Fruit fly (Drosophila melanogaster): Measurements from ENCODE around the gene CG14995.

CG14995 gene

dm6 chr3L:4135857-4136256, 32.8 kb upstream of the CG14995 start, which contains the start of gene RfC4:
TSS of gene RfC4 (minus strand) at chr3L:4136038.
- TF ChIP-seq CG9139 (GFP tag; optimal IDR thresholded peaks at IDR 0.05) = no peak
- TF ChIP-seq salr (GFP tag; optimal IDR thresholded peaks at IDR 0.05) = no peak
- TF ChIP-seq CG10669 (GFP tag; optimal IDR thresholded peaks at IDR 0.05) = no peak
- TF ChIP-seq CG34406 (GFP tag; optimal IDR thresholded peaks at IDR 0.05) = no peak
- TF ChIP-seq CG1621 (tag; optimal IDR thresholded peaks at IDR 0.05) = no peak
- TF ChIP-seq CG8632 (GFP tag; optimal IDR thresholded peaks at IDR 0.05) = no peak
- TF ChIP-seq CG7368 (GFP tag; optimal IDR thresholded peaks at IDR 0.05) = no peak
- TF ChIP-seq CG3032 (tag; optimal IDR thresholded peaks at IDR 0.05) = no peak
- TF ChIP-seq Sox14 (GFP tag; optimal IDR thresholded peaks at IDR 0.05) = no peak
- TF ChIP-seq Eip75B (GFP tag; optimal IDR thresholded peaks at IDR 0.05) = no peak
- TF ChIP-seq dsx (GFP tag; optimal IDR thresholded peaks at IDR 0.05; ENCODE audit: poor library complexity, severe bottlenecking) = no peak
- TF ChIP-seq CG6276 (GFP tag; optimal IDR thresholded peaks at IDR 0.05) = no peak
- TF ChIP-seq CG31627 (GFP tag; optimal IDR thresholded peaks at IDR 0.05) = no peak
- no peak for TF ChIP-seq CG16779 (tag; optimal IDR thresholded peaks at IDR 0.05)

dm6 chr3L:4133724-4134678, 30.9 kb upstream of the CG14995 start, which contains the start of gene ens:
TSS of gene ens (minus strand) at chr3L:4134550.
- TF ChIP-seq CG8119 (GFP tag; IDR thresholded peaks at IDR 0.05) = peak; percentile 73
- peak; percentile 74 for TF ChIP-seq svp (GFP tag)
- no peak for TF ChIP-seq CG6792 (GFP tag; optimal IDR thresholded peaks at IDR 0.05)
- peak; percentile 9; the same call in 1 of the 2 replicates for TF ChIP-seq CG15336 (GFP tag; IDR thresholded peaks at IDR 0.05)
- TF ChIP-seq Gug (GFP tag; IDR thresholded peaks at IDR 0.05) = no peak
- TF ChIP-seq CG31627 (GFP tag; optimal IDR thresholded peaks at IDR 0.05) = no peak
- no peak for TF ChIP-seq cyc (GFP tag; optimal IDR thresholded peaks at IDR 0.05)
- peak; percentile 60 for TF ChIP-seq CG6854 (GFP tag; optimal IDR thresholded peaks at IDR 0.05)
- TF ChIP-seq esn (GFP tag; optimal IDR thresholded peaks at IDR 0.05) = peak; percentile 23

- no peak for TF ChIP-seq esn (GFP tag; optimal IDR thresholded peaks at IDR 0.05)
- no peak for TF ChIP-seq CG8632 (GFP tag; optimal IDR thresholded peaks at IDR 0.05)
- no peak for TF ChIP-seq ss (GFP tag; optimal IDR thresholded peaks at IDR 0.05)
- no peak for TF ChIP-seq dsx (GFP tag; optimal IDR thresholded peaks at IDR 0.05; ENCODE audit: poor library complexity, severe bottlenecking)
- TF ChIP-seq spab (GFP tag; optimal IDR thresholded peaks at IDR 0.05) = no peak
- TF ChIP-seq CG10631 (GFP tag; optimal IDR thresholded peaks at IDR 0.05) = no peak
- peak; percentile 94 for TF ChIP-seq vri (GFP tag; optimal IDR thresholded peaks at IDR 0.05)
- no peak for TF ChIP-seq fd59A (GFP tag; optimal IDR thresholded peaks at IDR 0.05)
- TF ChIP-seq topi (GFP tag; optimal IDR thresholded peaks at IDR 0.05) = no peak
- no peak for TF ChIP-seq CG31627 (GFP tag; optimal IDR thresholded peaks at IDR 0.05)
- TF ChIP-seq svp (GFP tag) = peak; percentile 55
- no peak for TF ChIP-seq CG11294 (GFP tag; IDR thresholded peaks at IDR 0.05)
- no peak for TF ChIP-seq Gug (GFP tag; IDR thresholded peaks at IDR 0.05)
- TF ChIP-seq CG8319 (GFP tag; optimal IDR thresholded peaks at IDR 0.05) = no peak
Observed at dm6 chr3L:4132585-4132984, 29.5 kb upstream of the CG14995 start.

dm6 chr3L:4130743-4131142, 27.7 kb upstream of the CG14995 start:
- TF ChIP-seq svp (GFP tag) = peak; percentile 58
- TF ChIP-seq Eip78C (GFP tag) = no peak
- no peak for TF ChIP-seq Hr39 (GFP tag; optimal IDR thresholded peaks at IDR 0.05)
- no peak for TF ChIP-seq CG16779 (tag; optimal IDR thresholded peaks at IDR 0.05)
- TF ChIP-seq Ets96B (tag; optimal IDR thresholded peaks at IDR 0.05) = no peak
- TF ChIP-seq CG11294 (GFP tag; IDR thresholded peaks at IDR 0.05) = no peak
- TF ChIP-seq CG34406 (GFP tag; optimal IDR thresholded peaks at IDR 0.05) = no peak
- no peak for TF ChIP-seq CG15336 (GFP tag; IDR thresholded peaks at IDR 0.05)
- no peak for TF ChIP-seq CG8119 (GFP tag; IDR thresholded peaks at IDR 0.05)
- peak; percentile 61 for TF ChIP-seq fkh (GFP tag; optimal IDR thresholded peaks at IDR 0.05)
- no peak for TF ChIP-seq Sox102F (GFP tag; optimal IDR thresholded peaks at IDR 0.05)
- no peak for TF ChIP-seq esn (GFP tag; optimal IDR thresholded peaks at IDR 0.05)
- TF ChIP-seq fd85E (GFP tag; optimal IDR thresholded peaks at IDR 0.05) = no peak
- no peak for TF ChIP-seq CG6792 (GFP tag; optimal IDR thresholded peaks at IDR 0.05)
